Fruit fly (Drosophila melanogaster) Kc167 (cell line): ENCODE measurements around the gene CG11069.

Experiments used
- Sin3A ChIP-seq: fragments of >200 bp; optimal IDR thresholded peaks from 2 replicates; lab custom pipeline; 2018; ENCODE audit warnings: missing external identifiers
- insv ChIP-seq: fragments of >200 bp; optimal IDR thresholded peaks from 3 replicates; lab custom pipeline; 2018; ENCODE audit warnings: missing external identifiers

DNA sequence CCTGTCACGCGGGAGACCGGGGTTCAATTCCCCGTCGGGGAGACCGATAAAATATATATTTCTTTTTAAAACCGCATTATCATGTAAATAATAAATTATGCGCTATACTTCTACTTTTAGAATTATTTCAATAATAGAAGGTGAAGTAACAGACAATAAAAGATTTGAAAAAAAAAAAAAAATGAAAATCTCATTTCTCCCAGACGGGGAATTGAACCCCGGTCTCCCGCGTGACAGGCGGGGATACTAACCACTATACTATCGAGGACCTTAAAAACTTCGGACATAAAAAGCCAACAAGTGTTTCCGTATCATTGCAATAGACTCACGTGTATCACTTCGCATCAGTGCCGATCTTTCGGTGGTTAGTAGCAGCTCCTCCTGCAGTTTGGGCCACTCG is 20.3 kb downstream of the CG11069 start:
- TF ChIP-seq insv (lab: Kevin White, UChicago), result no peak
- TF ChIP-seq Sin3A (lab: Kevin White, UChicago), result no peak
